Worm (Caenorhabditis elegans) whole organism, early embryonic: ENCODE data around the gene set-4.

Experiments used
- B0310.2 ChIP-seq: sonication (generic microtip); optimal IDR thresholded peaks from 2 replicates; lab custom pipeline; 2016; ENCODE audit warnings: mild to moderate bottlenecking, missing genetic modification characterization, missing compliant biosample characterization
- F13C5.2 ChIP-seq: sonication (generic microtip); optimal IDR thresholded peaks from 2 replicates; lab custom pipeline; 2017; ENCODE audit warnings: mild to moderate bottlenecking, missing genetic modification characterization, inconsistent platforms, missing compliant biosample characterization
- aly-1 ChIP-seq: sonication (generic microtip); optimal IDR thresholded peaks from 2 replicates; lab custom pipeline; 2016; ENCODE audit warnings: missing genetic modification characterization, missing compliant biosample characterization
- ama-1 ChIP-seq: fragments of 150-350 bp; optimal IDR thresholded peaks from 2 replicates; lab custom pipeline; 2014
- ceh-13 ChIP-seq: fragments of 200-800 bp; sonication (Bioruptor generic); optimal IDR thresholded peaks from 2 replicates; lab custom pipeline; 2018; ENCODE audit warnings: mild to moderate bottlenecking, missing genetic modification characterization, missing compliant biosample characterization
- ceh-36 ChIP-seq: sonication (generic microtip); optimal IDR thresholded peaks from 2 replicates; lab custom pipeline; 2016; ENCODE audit warnings: missing genetic modification characterization, inconsistent platforms, missing compliant biosample characterization
- ets-7 ChIP-seq: sonication (generic microtip); optimal IDR thresholded peaks from 2 replicates; lab custom pipeline; 2016; ENCODE audit warnings: missing genotype, missing genetic modification characterization, missing compliant biosample characterization
- flt-1 ChIP-seq: fragments of 200-800 bp; sonication (Bioruptor generic); IDR thresholded peaks from 2 replicates; pipeline ENCODE4 v1.3.6; 2022; ENCODE audit warnings: missing genetic modification characterization, missing compliant biosample characterization
- hmbx-1 ChIP-seq: sonication (generic microtip); optimal IDR thresholded peaks from 2 replicates; lab custom pipeline; 2016; ENCODE audit warnings: mild to moderate bottlenecking, missing genetic modification characterization, missing compliant biosample characterization
- hmg-4 ChIP-seq: fragments of 200-800 bp; sonication (Bioruptor generic); optimal IDR thresholded peaks from 2 replicates; lab custom pipeline; 2018; ENCODE audit warnings: mild to moderate bottlenecking, missing genetic modification characterization, missing compliant biosample characterization
- hnd-1 ChIP-seq: sonication (generic microtip); optimal IDR thresholded peaks from 2 replicates; lab custom pipeline; 2016; ENCODE audit warnings: missing genetic modification characterization, missing compliant biosample characterization
- pes-1 ChIP-seq: fragments of 200-800 bp; sonication (Bioruptor generic); IDR thresholded peaks from 2 replicates; pipeline ENCODE4 v1.3.6; 2022; ENCODE audit warnings: missing genetic modification reagents, missing genetic modification characterization, missing compliant biosample characterization
- scrt-1 ChIP-seq: fragments of 200-800 bp; sonication (Bioruptor generic); IDR thresholded peaks from 2 replicates; pipeline ENCODE4 v1.3.6; 2022; ENCODE audit warnings: missing genetic modification characterization, missing compliant biosample characterization
- sea-1 ChIP-seq: fragments of 200-800 bp; sonication (Bioruptor generic); conservative IDR thresholded peaks from 2 replicates; pipeline ENCODE4 v1.3.6; 2022; ENCODE audit warnings: missing genetic modification characterization, missing compliant biosample characterization
- tbx-11 ChIP-seq: fragments of 200-800 bp; sonication (Bioruptor generic); IDR thresholded peaks from 2 replicates; pipeline ENCODE4 v1.3.6; 2022; ENCODE audit warnings: missing genetic modification characterization, missing compliant biosample characterization
- tbx-37 ChIP-seq: fragments of 200-800 bp; sonication (Bioruptor generic); conservative IDR thresholded peaks from 2 replicates; pipeline ENCODE4 v1.3.6; 2022; ENCODE audit warnings: missing genetic modification reagents, missing genetic modification characterization, missing compliant biosample characterization
- tra-4 ChIP-seq: sonication (generic microtip); optimal IDR thresholded peaks from 2 replicates; lab custom pipeline; 2017; ENCODE audit warnings: missing genetic modification characterization, missing compliant biosample characterization

The set-4 gene

DNA sequence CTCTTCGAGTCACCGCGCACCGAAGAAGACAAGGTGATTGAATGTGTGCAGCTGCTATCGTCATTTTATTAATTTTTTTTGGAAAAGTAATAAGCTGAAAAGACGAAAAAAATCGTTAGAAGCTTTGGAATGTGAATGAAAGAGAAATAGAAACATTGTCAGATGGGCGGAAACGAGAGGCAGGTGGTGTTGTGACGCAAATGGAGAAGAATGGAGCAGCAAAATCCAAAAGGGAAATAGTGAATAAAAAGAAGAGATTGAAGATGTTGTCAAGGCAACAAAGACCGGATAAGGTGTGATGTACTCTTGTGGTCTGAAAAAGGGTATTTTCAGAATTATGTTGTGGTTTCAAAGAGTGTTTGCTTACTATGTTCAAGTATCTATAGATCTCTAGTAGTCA, 11.3 kb upstream of the set-4 start:
- TF ChIP-seq sea-1, result no peak
- TF ChIP-seq aly-1 (tag; lab: Kevin White, UChicago), result no peak
- no peak for TF ChIP-seq flt-1 (GFP tag; lab: Robert Waterston, UW)
- no peak for TF ChIP-seq hnd-1 (tag; lab: Kevin White, UChicago)
- TF ChIP-seq hmg-4, result no peak
- TF ChIP-seq F13C5.2 (tag; lab: Kevin White, UChicago), result no peak
- TF ChIP-seq ama-1 (lab: Kevin White, UChicago), result no peak
- TF ChIP-seq tbx-37, result no peak
- TF ChIP-seq ceh-13 (GFP tag; lab: Kevin White, UChicago), result no peak
- TF ChIP-seq pes-1, result no peak
- no peak for TF ChIP-seq hmbx-1 (tag; lab: Kevin White, UChicago)
- no peak for TF ChIP-seq B0310.2
- TF ChIP-seq scrt-1, result no peak
- TF ChIP-seq ets-7, result no peak
- TF ChIP-seq ceh-36 (tag; lab: Kevin White, UChicago), result no peak
- no peak for TF ChIP-seq tra-4 (tag; lab: Kevin White, UChicago)
- no peak for TF ChIP-seq tbx-11 (GFP tag; lab: Robert Waterston, UW)

DNA sequence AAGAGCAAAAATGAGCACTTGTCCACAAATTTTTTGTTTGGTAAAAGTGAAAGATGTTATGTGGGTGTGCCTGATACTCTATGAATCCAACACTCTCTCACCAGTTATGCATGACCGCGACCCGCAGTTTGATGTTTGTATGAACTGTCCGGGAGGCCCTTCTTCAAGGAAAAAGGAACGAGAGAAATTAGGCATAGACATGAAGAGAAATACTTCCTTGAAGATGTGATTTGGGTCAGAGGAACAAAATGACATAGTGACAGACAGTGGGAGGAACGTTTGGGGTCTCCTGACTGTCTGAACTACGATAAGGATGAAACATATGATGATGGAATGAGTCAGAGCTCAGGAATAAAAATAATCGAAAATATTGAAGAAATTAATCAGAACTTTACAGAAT, 9.9 kb upstream of the set-4 start:
- TF ChIP-seq hmg-4, result no peak
- no peak for TF ChIP-seq ceh-36 (tag; lab: Kevin White, UChicago)
- no peak for TF ChIP-seq sea-1
- TF ChIP-seq flt-1 (GFP tag; lab: Robert Waterston, UW), result no peak
- TF ChIP-seq pes-1, result no peak
- no peak for TF ChIP-seq tbx-37
- TF ChIP-seq hmbx-1 (tag; lab: Kevin White, UChicago), result no peak
- no peak for TF ChIP-seq B0310.2

DNA sequence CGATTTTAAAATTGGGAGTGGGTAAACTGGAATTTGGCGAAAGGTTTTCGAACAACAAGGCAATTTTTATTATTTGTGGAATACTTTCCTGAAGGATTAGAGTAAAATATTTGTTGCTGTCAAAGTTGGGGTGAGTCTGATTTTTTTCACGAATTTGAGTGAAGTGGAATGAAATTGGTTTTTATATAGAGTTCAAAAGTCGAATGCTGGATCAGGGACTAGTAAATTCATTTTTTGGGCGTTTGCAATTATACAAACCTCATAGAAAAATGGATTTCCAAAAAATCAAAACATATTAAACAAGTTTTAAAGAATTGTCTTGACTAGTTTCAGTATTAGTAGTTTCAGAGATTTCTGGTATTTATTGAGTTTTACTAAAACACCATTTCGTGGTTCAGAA, 8.8 kb upstream of the set-4 start, which contains the start of gene C32D5.7:
C32D5.7 (minus strand) TSS at position 101 of the 400 bp plus-strand sequence.
- TF ChIP-seq tbx-11 (GFP tag; lab: Robert Waterston, UW), result no peak
- TF ChIP-seq ceh-36 (tag; lab: Kevin White, UChicago), result no peak
- no peak for TF ChIP-seq flt-1 (GFP tag; lab: Robert Waterston, UW)
- TF ChIP-seq ets-7, result no peak
- no peak for TF ChIP-seq hmg-4
- no peak for TF ChIP-seq ama-1 (lab: Kevin White, UChicago)
- TF ChIP-seq ceh-13 (GFP tag; lab: Kevin White, UChicago), result no peak
- no peak for TF ChIP-seq F13C5.2 (tag; lab: Kevin White, UChicago)
- no peak for TF ChIP-seq B0310.2
- TF ChIP-seq sea-1, result no peak
- no peak for TF ChIP-seq tbx-37
- TF ChIP-seq hmbx-1 (tag; lab: Kevin White, UChicago), result no peak
- TF ChIP-seq scrt-1, result no peak
- TF ChIP-seq pes-1, result no peak
- no peak for TF ChIP-seq aly-1 (tag; lab: Kevin White, UChicago)
- no peak for TF ChIP-seq hnd-1 (tag; lab: Kevin White, UChicago)
- no peak for TF ChIP-seq tra-4 (tag; lab: Kevin White, UChicago)

DNA sequence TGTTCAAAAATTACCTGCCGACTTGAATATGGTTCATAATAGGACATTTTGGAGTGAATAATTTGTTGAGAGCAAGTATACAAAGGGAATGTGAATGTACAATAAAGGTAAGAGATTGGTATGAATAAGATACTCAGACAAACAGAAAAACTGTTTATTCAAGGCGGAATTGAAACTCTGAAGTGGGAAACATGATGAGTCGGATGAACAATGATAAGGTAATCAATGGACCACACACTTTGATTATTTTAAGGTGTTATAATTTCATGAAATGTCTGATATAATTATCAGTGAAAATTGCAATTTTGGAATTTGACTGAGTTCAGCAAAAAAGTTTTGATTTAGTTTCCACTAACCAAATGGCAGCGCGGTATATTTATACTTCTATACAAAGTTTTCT, 8.4 kb upstream of the set-4 start:
- no peak for TF ChIP-seq tbx-37
- TF ChIP-seq hmg-4, result no peak
- no peak for TF ChIP-seq F13C5.2 (tag; lab: Kevin White, UChicago)
- no peak for TF ChIP-seq ceh-36 (tag; lab: Kevin White, UChicago)
- no peak for TF ChIP-seq pes-1
- no peak for TF ChIP-seq flt-1 (GFP tag; lab: Robert Waterston, UW)
- no peak for TF ChIP-seq ama-1 (lab: Kevin White, UChicago)
- TF ChIP-seq aly-1 (tag; lab: Kevin White, UChicago), result no peak
- no peak for TF ChIP-seq hnd-1 (tag; lab: Kevin White, UChicago)
- no peak for TF ChIP-seq ceh-13 (GFP tag; lab: Kevin White, UChicago)
- no peak for TF ChIP-seq scrt-1
- TF ChIP-seq tbx-11 (GFP tag; lab: Robert Waterston, UW), result no peak
- no peak for TF ChIP-seq ets-7
- no peak for TF ChIP-seq sea-1
- no peak for TF ChIP-seq tra-4 (tag; lab: Kevin White, UChicago)
- no peak for TF ChIP-seq B0310.2
- TF ChIP-seq hmbx-1 (tag; lab: Kevin White, UChicago), result no peak

DNA sequence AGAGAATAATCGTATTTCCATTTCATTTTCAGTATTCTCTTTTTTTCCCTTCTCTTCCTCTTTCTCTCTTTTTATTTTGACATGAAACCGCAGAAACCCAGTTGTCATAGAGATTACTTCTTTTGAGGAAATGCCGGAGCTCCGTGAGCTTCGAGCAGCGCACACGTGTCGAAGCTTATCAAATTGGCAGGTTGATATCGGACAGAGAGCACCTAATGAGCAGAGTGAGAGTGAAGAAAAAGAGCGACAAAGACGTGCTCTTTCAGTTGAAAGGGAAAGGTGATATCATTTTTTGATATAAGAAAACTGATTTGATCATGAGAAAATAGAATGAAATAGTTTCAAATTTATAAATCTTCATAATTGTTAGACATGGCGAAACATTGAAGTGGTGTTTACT, 4.2 kb upstream of the set-4 start, which contains the start of gene C32D5.14:
C32D5.14 (plus strand) TSS at position 131 of the 400 bp plus-strand sequence.
- TF ChIP-seq tbx-11 (GFP tag; lab: Robert Waterston, UW) (no peak), F13C5.2 (tag; lab: Kevin White, UChicago) (no peak), flt-1 (GFP tag; lab: Robert Waterston, UW) (no peak), hmbx-1 (tag; lab: Kevin White, UChicago) (no peak), ceh-13 (GFP tag; lab: Kevin White, UChicago) (no peak), hnd-1 (tag; lab: Kevin White, UChicago) (no peak), ets-7 (no peak), hmg-4 (no peak), pes-1 (no peak), tra-4 (tag; lab: Kevin White, UChicago) (no peak), ama-1 (lab: Kevin White, UChicago) (no peak), sea-1 (no peak), ceh-36 (tag; lab: Kevin White, UChicago) (no peak), aly-1 (tag; lab: Kevin White, UChicago) (no peak), scrt-1 (no peak), tbx-37 (no peak), B0310.2 (no peak)

DNA sequence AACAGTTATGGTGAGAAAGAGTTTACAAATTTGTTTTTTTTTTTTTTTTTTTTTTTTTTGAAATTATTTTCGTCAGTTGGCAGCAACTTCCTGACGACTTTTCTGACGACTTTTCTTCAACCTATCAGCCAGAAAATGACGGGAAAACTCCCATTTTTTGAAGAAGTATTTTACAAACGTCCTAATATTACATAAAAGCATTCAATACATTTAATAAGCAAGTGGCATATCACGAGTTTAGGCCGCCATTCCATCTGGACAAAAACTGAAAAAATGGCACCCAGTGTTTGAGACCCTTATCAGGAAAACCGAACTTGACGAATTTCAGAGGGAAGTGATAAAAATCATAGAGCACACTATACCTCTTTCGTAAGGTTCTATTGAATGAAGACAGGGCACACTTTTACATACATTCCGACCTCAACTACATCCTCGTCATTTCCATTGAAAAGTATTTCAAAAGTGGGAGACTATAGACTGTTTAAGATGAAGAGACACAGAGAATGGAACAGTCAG, 3.7 kb upstream of the set-4 start:
- TF ChIP-seq hnd-1 (tag; lab: Kevin White, UChicago) (no peak), flt-1 (GFP tag; lab: Robert Waterston, UW) (no peak), B0310.2 (no peak), tra-4 (tag; lab: Kevin White, UChicago) (no peak), pes-1 (no peak), hmbx-1 (tag; lab: Kevin White, UChicago) (no peak), ets-7 (no peak), tbx-37 (no peak), aly-1 (tag; lab: Kevin White, UChicago) (no peak), ama-1 (lab: Kevin White, UChicago) (no peak), scrt-1 (no peak), ceh-36 (tag; lab: Kevin White, UChicago) (no peak), tbx-11 (GFP tag; lab: Robert Waterston, UW) (no peak), F13C5.2 (tag; lab: Kevin White, UChicago) (no peak), hmg-4 (no peak), ceh-13 (GFP tag; lab: Kevin White, UChicago) (no peak)

DNA sequence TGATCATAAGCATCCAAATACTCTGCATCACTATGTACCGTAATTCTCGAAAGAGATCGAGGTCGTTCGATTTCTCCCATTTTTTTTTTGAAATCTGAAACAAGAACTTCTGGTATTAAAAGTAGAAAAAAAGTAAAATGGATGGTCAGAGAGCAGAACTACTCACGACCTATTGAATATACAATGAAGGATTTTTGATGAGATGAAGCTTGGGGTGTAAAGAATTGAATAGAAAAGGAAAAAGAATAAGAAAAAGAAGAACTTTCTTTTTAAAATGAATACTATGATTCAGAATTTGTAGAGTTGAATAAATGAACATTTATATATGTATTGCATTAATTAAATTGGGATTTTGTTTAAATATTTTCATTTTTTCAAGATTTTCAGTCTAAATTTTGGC, 2.7 kb upstream of the set-4 start, which contains the start of gene ttc-39B:
ttc-39B (minus strand) TSS at position 101 of the 400 bp plus-strand sequence.
- TF ChIP-seq flt-1 (GFP tag; lab: Robert Waterston, UW), result no peak
